Worm (Caenorhabditis elegans) whole organism, L1 larva: ENCODE results near the gene R07B1.7.

ENCODE experiments used
- dsc-1 ChIP-seq: sonication (generic microtip); optimal IDR thresholded peaks from 2 replicates; lab custom pipeline; 2016; ENCODE audit warnings: mild to moderate bottlenecking, missing genetic modification characterization, missing compliant biosample characterization
- fkh-10 ChIP-seq: sonication (generic microtip); optimal IDR thresholded peaks from 2 replicates; lab custom pipeline; 2017; ENCODE audit warnings: missing biosample characterization, missing genetic modification reagents, missing genetic modification characterization
- lin-35 ChIP-seq, 2 experiments: fragments of 150-350 bp; optimal IDR thresholded peaks; 2 replicates each; lab custom pipeline; 2014; ENCODE audit warnings: missing biosample characterization in 2 of 2, missing genetic modification characterization in 2 of 2, missing genetic modification reagents in 2 of 2
- mep-1 ChIP-seq: fragments of 150-350 bp; optimal IDR thresholded peaks from 2 replicates; lab custom pipeline; 2014; ENCODE audit warnings: missing biosample characterization, missing genetic modification characterization
- nhr-20 ChIP-seq: sonication (generic microtip); optimal IDR thresholded peaks from 2 replicates; lab custom pipeline; 2016; ENCODE audit warnings: mild to moderate bottlenecking, missing genetic modification characterization, missing compliant biosample characterization
- tbx-2 ChIP-seq: sonication (generic microtip); optimal IDR thresholded peaks from 2 replicates; lab custom pipeline; 2016; ENCODE audit warnings: missing genetic modification characterization, missing compliant biosample characterization
- unc-30 ChIP-seq: sonication (generic microtip); optimal IDR thresholded peaks from 2 replicates; lab custom pipeline; 2017; ENCODE audit warnings: missing biosample characterization, missing genetic modification characterization
- unc-62 ChIP-seq: fragments of 150-350 bp; optimal IDR thresholded peaks from 2 replicates; lab custom pipeline; 2014; ENCODE audit warnings: missing biosample characterization, missing genetic modification reagents, missing genetic modification characterization

DNA sequence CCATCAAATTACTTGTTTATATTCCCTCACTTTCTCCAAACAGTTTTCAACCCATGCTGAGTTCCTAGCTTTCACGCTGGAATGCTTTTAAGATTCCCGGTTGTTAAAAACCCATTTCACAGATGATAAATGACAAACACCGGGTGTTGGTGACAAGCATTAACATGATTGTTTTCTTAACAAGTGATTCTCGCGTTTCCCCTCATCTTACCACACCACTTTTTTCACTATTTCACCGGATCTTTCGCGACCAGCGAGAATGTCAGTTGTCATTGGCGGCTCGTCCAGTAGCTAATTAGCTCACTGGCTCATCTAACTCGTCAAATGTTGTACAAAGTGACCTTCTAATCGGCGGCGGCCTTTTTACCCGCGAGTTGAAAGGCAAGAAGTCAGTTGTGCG lies 26.8 kb upstream of the R07B1.7 start:
- TF ChIP-seq tbx-2 (tag; lab: Kevin White, UChicago) = no peak
- TF ChIP-seq nhr-20 (tag; lab: Kevin White, UChicago) = no peak
- no peak for TF ChIP-seq unc-30 (tag; lab: Kevin White, UChicago)
- TF ChIP-seq dsc-1 = no peak
- TF ChIP-seq mep-1 (tag; lab: Kevin White, UChicago) = no peak
- TF ChIP-seq unc-62 (GFP tag; lab: Kevin White, UChicago) = no peak
- TF ChIP-seq fkh-10 (GFP tag; lab: Kevin White, UChicago) = no peak
- TF ChIP-seq lin-35 (GFP tag; optimal IDR thresholded peaks at IDR 0.05; lab: Kevin White, UChicago) = no peak
